Fruit fly (Drosophila melanogaster) whole organism: ENCODE measurements around the gene Polr1D.

Experiments
- CG8478 ChIP-seq: fragments of >200 bp; optimal IDR thresholded peaks from 2 replicates; lab custom pipeline; 2018; ENCODE audit warnings: inconsistent platforms
- pan ChIP-seq: fragments of >200 bp; optimal IDR thresholded peaks from 2 replicates; lab custom pipeline; 2017
- psq ChIP-seq: fragments of >200 bp; optimal IDR thresholded peaks from 2 replicates; lab custom pipeline; 2017
- usp ChIP-seq: fragments of >200 bp; optimal IDR thresholded peaks from 2 replicates; lab custom pipeline; 2017; ENCODE audit warnings: missing biosample characterization, missing genetic modification characterization, mixed read lengths

DNA sequence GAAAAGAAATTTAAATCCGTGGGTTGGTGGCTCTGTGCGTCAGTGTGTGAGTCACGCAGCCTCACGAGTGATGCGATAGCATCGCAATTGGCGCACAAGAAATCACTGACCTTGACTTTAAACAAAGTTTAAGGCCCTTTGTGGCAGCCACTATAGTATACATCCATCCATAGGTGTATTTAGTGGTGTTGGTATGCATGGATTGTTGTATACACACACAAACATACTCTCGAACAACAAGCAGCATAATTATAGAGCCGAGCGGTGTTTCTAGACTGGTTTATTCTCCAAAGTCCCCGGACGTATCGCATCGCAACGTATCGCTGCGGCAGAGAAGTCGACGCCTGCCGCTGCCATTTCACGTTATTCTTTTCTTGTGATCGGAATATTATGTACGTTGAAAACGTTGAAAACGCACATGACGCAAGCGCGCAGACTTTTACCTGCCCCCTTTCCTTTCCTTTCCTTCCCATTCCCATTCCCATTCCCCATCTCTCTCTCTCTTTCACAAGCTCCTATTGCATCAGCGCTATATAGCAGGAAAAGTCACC lies 21.8 kb upstream of the Polr1D start:
- TF ChIP-seq psq (lab: Kevin White, UChicago) (no peak), pan (lab: Kevin White, UChicago) (no peak), usp (GFP tag; lab: Kevin White, UChicago) (no peak), CG8478 (lab: Kevin White, UChicago) (no peak)
